Worm (Caenorhabditis elegans) whole organism, L2 larva: ENCODE data around the gene phlp-2.

Experiments
- C34F6.9 ChIP-seq: fragments of 150-350 bp; optimal IDR thresholded peaks from 2 replicates; lab custom pipeline; 2014; ENCODE audit warnings: missing biosample characterization, missing genetic modification characterization
- F13H6.1 ChIP-seq: sonication (generic microtip); optimal IDR thresholded peaks from 2 replicates; lab custom pipeline; 2016; ENCODE audit warnings: missing genetic modification characterization, missing compliant biosample characterization
- Y55F3AM.14 ChIP-seq: fragments of 200-800 bp; sonication (Bioruptor generic); optimal IDR thresholded peaks from 2 replicates; lab custom pipeline; 2018; ENCODE audit warnings: mild to moderate bottlenecking, missing genetic modification characterization, missing compliant biosample characterization
- ZK546.5 ChIP-seq: sonication (generic microtip); optimal IDR thresholded peaks from 2 replicates; lab custom pipeline; 2017; ENCODE audit warnings: missing biosample characterization, missing genetic modification characterization
- blmp-1 ChIP-seq: sonication (generic microtip); optimal IDR thresholded peaks from 2 replicates; lab custom pipeline; 2017; ENCODE audit warnings: missing genetic modification characterization, mild to moderate bottlenecking, missing compliant biosample characterization, antibody characterized with exemption, moderate library complexity; ENCODE audit not compliant: insufficient read depth
- ceh-16 ChIP-seq: fragments of 150-350 bp; optimal IDR thresholded peaks from 2 replicates; lab custom pipeline; 2014; ENCODE audit warnings: missing biosample characterization, missing genetic modification characterization
- crh-2 ChIP-seq: sonication (generic microtip); optimal IDR thresholded peaks from 2 replicates; lab custom pipeline; 2017; ENCODE audit warnings: missing biosample characterization, missing genetic modification characterization
- dmd-4 ChIP-seq: sonication (generic microtip); optimal IDR thresholded peaks from 2 replicates; lab custom pipeline; 2017; ENCODE audit warnings: missing biosample characterization, missing genetic modification characterization
- egl-27 ChIP-seq: sonication (generic microtip); optimal IDR thresholded peaks from 3 replicates; lab custom pipeline; 2017; ENCODE audit warnings: missing biosample characterization, missing genetic modification reagents, missing genetic modification characterization
- elt-1 ChIP-seq: fragments of 150-350 bp; optimal IDR thresholded peaks from 2 replicates; lab custom pipeline; 2014; ENCODE audit warnings: missing biosample characterization, missing genetic modification characterization
- fos-1 ChIP-seq: fragments of 150-350 bp; optimal IDR thresholded peaks from 2 replicates; lab custom pipeline; 2014; ENCODE audit warnings: missing biosample characterization, missing genetic modification characterization
- gmeb-1 ChIP-seq: fragments of 150-350 bp; optimal IDR thresholded peaks from 2 replicates; lab custom pipeline; 2014; ENCODE audit warnings: missing biosample characterization, missing genetic modification characterization
- lin-11 ChIP-seq: fragments of 150-350 bp; sonication (generic microtip); optimal IDR thresholded peaks from 2 replicates; lab custom pipeline; 2014; ENCODE audit warnings: missing biosample characterization, missing genetic modification characterization, inconsistent platforms, mixed read lengths
- lin-13 ChIP-seq: fragments of 150-350 bp; optimal IDR thresholded peaks from 2 replicates; lab custom pipeline; 2014; ENCODE audit warnings: missing biosample characterization, missing genetic modification reagents, missing genetic modification characterization
- lsy-2 ChIP-seq, 2 experiments: fragments of 150-350 bp in 1 of 2; sonication (generic microtip) in 1 of 2; optimal IDR thresholded peaks; 2 replicates each; lab custom pipeline; 2014 to 2017; ENCODE audit warnings: missing biosample characterization in 2 of 2, missing genetic modification characterization in 2 of 2
- mdl-1 ChIP-seq, 2 experiments: fragments of 150-350 bp in 1 of 2; sonication (generic microtip) in 1 of 2; optimal IDR thresholded peaks; 2 replicates each; lab custom pipeline; 2017; ENCODE audit warnings: missing biosample characterization in 2 of 2, missing genetic modification characterization in 2 of 2
- nhr-10 ChIP-seq: sonication (generic microtip); optimal IDR thresholded peaks from 2 replicates; lab custom pipeline; 2017; ENCODE audit warnings: missing biosample characterization, missing genetic modification characterization
- nhr-11 ChIP-seq: fragments of 150-350 bp; optimal IDR thresholded peaks from 2 replicates; lab custom pipeline; 2014; ENCODE audit warnings: missing biosample characterization, missing genetic modification characterization
- nhr-12 ChIP-seq: fragments of 150-350 bp; optimal IDR thresholded peaks from 2 replicates; lab custom pipeline; 2014; ENCODE audit warnings: missing biosample characterization, missing genetic modification characterization
- nhr-129 ChIP-seq: fragments of 150-350 bp; optimal IDR thresholded peaks from 2 replicates; lab custom pipeline; 2014; ENCODE audit warnings: missing biosample characterization, missing genetic modification characterization
- nhr-21 ChIP-seq: fragments of 150-350 bp; optimal IDR thresholded peaks from 2 replicates; lab custom pipeline; 2014; ENCODE audit warnings: missing biosample characterization, missing genetic modification characterization
- nhr-23 ChIP-seq: fragments of 150-350 bp; optimal IDR thresholded peaks from 2 replicates; lab custom pipeline; 2014; ENCODE audit warnings: missing biosample characterization, missing genetic modification reagents, missing genetic modification characterization
- nhr-237 ChIP-seq: fragments of 150-350 bp; optimal IDR thresholded peaks from 2 replicates; lab custom pipeline; 2014; ENCODE audit warnings: missing biosample characterization, missing genetic modification characterization
- nhr-25 ChIP-seq: fragments of 150-350 bp; sonication (generic microtip); optimal IDR thresholded peaks from 3 replicates; lab custom pipeline; 2014; ENCODE audit warnings: missing biosample characterization, missing genetic modification characterization
- peb-1 ChIP-seq: fragments of 150-350 bp; optimal IDR thresholded peaks from 2 replicates; lab custom pipeline; 2014; ENCODE audit warnings: missing biosample characterization, missing genetic modification characterization
- sem-4 ChIP-seq: fragments of 150-350 bp; optimal IDR thresholded peaks from 2 replicates; lab custom pipeline; 2014; ENCODE audit warnings: missing biosample characterization, missing genetic modification reagents, missing genetic modification characterization
- sma-3 ChIP-seq: sonication (generic microtip); optimal IDR thresholded peaks from 2 replicates; lab custom pipeline; 2016; ENCODE audit warnings: missing genetic modification reagents, missing genetic modification characterization, missing compliant biosample characterization
- sma-9 ChIP-seq, 2 experiments: fragments of 150-350 bp in 1 of 2; sonication (generic microtip) in 1 of 2; optimal IDR thresholded peaks; 2 replicates each; lab custom pipeline; 2014 to 2016; ENCODE audit warnings: missing genetic modification characterization in 2 of 2, mild to moderate bottlenecking in 1 of 2, missing biosample characterization in 1 of 2, missing compliant biosample characterization in 1 of 2, missing genetic modification reagents in 1 of 2, moderate library complexity in 1 of 2
- unc-39 ChIP-seq: fragments of 150-350 bp; optimal IDR thresholded peaks from 2 replicates; lab custom pipeline; 2014; ENCODE audit warnings: missing biosample characterization, missing genetic modification characterization
- unc-55 ChIP-seq: fragments of 150-350 bp; sonication (generic microtip); optimal IDR thresholded peaks from 3 replicates; lab custom pipeline; 2014; ENCODE audit warnings: missing biosample characterization, missing genetic modification reagents, missing genetic modification characterization
- zag-1 ChIP-seq: fragments of 150-350 bp; optimal IDR thresholded peaks from 2 replicates; lab custom pipeline; 2014; ENCODE audit warnings: missing biosample characterization, missing genetic modification characterization
- ztf-1 ChIP-seq: fragments of 200-800 bp; sonication (Bioruptor generic); conservative IDR thresholded peaks from 2 replicates; pipeline ENCODE4 v1.3.6; 2022; ENCODE audit warnings: missing genetic modification characterization, missing compliant biosample characterization
- ztf-11 ChIP-seq: sonication (generic microtip); optimal IDR thresholded peaks from 2 replicates; lab custom pipeline; 2017; ENCODE audit warnings: missing biosample characterization, missing genetic modification characterization
- ztf-4 ChIP-seq: fragments of 150-350 bp; optimal IDR thresholded peaks from 2 replicates; lab custom pipeline; 2014; ENCODE audit warnings: missing biosample characterization, missing genetic modification characterization

Gene phlp-2

ce11 chrIII:4231372-4231771 is 22.1 kb downstream of the phlp-2 start:
- TF ChIP-seq gmeb-1 (tag; lab: Kevin White, UChicago) (no peak), dmd-4 (tag; lab: Kevin White, UChicago) (no peak), nhr-23 (tag; lab: Kevin White, UChicago) (no peak)
- TF ChIP-seq, all 48 proteins: peak for 0

DNA sequence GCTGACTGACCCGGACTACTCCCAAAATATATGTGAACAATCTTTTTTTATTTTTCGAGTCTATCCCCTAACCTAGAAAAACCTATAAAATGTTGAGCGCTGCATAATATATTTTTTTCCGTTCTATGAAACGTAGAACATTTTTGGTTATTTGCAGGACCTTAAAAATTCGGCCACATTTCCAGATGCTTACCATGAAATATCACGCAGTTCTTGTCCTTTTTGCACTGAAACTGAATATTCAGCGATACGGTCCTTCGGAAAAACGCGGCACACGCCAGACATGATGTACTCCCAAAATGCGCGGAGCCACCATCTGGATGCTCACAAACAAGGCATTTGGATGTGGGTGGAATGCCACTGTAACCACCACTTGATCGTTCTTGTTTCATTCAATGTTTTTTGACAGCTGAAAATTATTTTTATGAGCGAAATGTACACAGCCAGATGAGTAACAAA is 23.6 kb downstream of the phlp-2 start, which contains the start of gene nhr-20:
TSS of gene nhr-20 (minus strand) at position 409 of the 459 bp plus-strand sequence.
- TF ChIP-seq lin-13 (GFP tag; lab: Kevin White, UChicago), result no peak
- no peak for TF ChIP-seq nhr-25 (tag; lab: Kevin White, UChicago)
- no peak for TF ChIP-seq nhr-12 (tag; lab: Kevin White, UChicago)
- no peak for TF ChIP-seq lin-11
- no peak for TF ChIP-seq gmeb-1 (tag; lab: Kevin White, UChicago)
- TF ChIP-seq nhr-10 (tag; lab: Kevin White, UChicago), result no peak
- no peak for TF ChIP-seq ztf-1 (GFP tag; lab: Robert Waterston, UW)
- no peak for TF ChIP-seq lsy-2 (tag; optimal IDR thresholded peaks at IDR 0.05; lab: Kevin White, UChicago)
- no peak for TF ChIP-seq ZK546.5
- TF ChIP-seq elt-1 (tag; lab: Kevin White, UChicago), result no peak
- no peak for TF ChIP-seq unc-39 (tag; lab: Kevin White, UChicago)
- TF ChIP-seq C34F6.9 (tag; lab: Kevin White, UChicago), result no peak
- no peak for TF ChIP-seq nhr-129 (tag; lab: Kevin White, UChicago)

DNA sequence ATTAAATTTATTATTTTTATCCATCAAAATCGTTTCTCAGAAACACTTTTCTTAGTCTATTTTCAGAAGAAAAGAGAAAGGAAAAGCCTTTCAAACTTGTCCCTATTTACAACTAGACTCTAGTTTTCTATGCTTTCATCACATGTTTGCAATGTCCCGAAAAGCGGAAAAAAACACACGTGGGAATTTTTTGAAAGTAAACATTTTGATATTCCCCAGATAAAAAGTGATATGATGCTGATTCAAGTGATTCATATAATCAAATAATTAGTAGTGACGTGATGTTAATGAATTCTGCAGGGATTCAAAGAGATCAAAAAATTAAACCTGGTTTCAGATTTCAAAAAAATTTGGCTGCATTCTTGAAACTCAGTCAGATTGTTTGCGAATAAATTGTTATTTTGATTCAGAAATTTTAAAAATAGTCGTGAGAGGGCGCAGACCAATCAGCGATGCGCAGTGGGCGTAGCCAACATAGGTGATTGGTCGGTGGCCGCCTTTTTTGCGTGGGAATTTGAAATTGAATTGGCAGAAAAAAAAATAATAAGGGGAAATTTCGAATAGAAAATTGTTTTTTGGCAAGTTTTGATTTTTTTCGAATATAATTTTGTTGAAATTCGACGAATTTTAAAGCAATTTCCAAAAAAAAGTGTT is 25.5 kb downstream of the phlp-2 start:
- TF ChIP-seq lin-13 (GFP tag; lab: Kevin White, UChicago) (no peak), fos-1 (no peak), ztf-11 (tag; lab: Kevin White, UChicago) (no peak), ztf-4 (tag; lab: Kevin White, UChicago) (no peak), unc-55 (GFP tag; lab: Kevin White, UChicago) (no peak), dmd-4 (tag; lab: Kevin White, UChicago) (no peak), mdl-1 (tag; optimal IDR thresholded peaks at IDR 0.05; lab: Kevin White, UChicago) (no peak), gmeb-1 (tag; lab: Kevin White, UChicago) (no peak), sma-9 (GFP tag; optimal IDR thresholded peaks at IDR 0.05; lab: Kevin White, UChicago) (no peak), sma-9 (tag; optimal IDR thresholded peaks at IDR 0.05; lab: Kevin White, UChicago) (no peak), C34F6.9 (tag; lab: Kevin White, UChicago) (no peak), nhr-11 (no peak), lsy-2 (tag; optimal IDR thresholded peaks at IDR 0.05; lab: Kevin White, UChicago) (no peak), Y55F3AM.14 (no peak), nhr-21 (tag; lab: Kevin White, UChicago) (no peak), zag-1 (tag; lab: Kevin White, UChicago) (no peak), crh-2 (tag; lab: Kevin White, UChicago) (no peak), nhr-23 (tag; lab: Kevin White, UChicago) (no peak), egl-27 (tag; lab: Kevin White, UChicago) (no peak), nhr-12 (tag; lab: Kevin White, UChicago) (no peak), peb-1 (no peak)
- TF ChIP-seq, all 48 proteins: peak for 0

- TF ChIP-seq ztf-1 (GFP tag; lab: Robert Waterston, UW) (no peak), lsy-2 (tag; optimal IDR thresholded peaks at IDR 0.05; lab: Kevin White, UChicago) (peak in 1 of 2 experiments; percentile 37), sma-3 (GFP tag; lab: Kevin White, UChicago) (peak; percentile 35), F13H6.1 (peak; percentile 12), nhr-129 (tag; lab: Kevin White, UChicago) (peak; percentile 34), lin-13 (GFP tag; lab: Kevin White, UChicago) (peak; percentile 95), egl-27 (tag; lab: Kevin White, UChicago) (peak; percentile 1), C34F6.9 (tag; lab: Kevin White, UChicago) (peak; percentile 35), nhr-25 (tag; lab: Kevin White, UChicago) (peak; percentile 40), sma-9 (GFP tag; optimal IDR thresholded peaks at IDR 0.05; lab: Kevin White, UChicago) (peak; percentile 79), sma-9 (tag; optimal IDR thresholded peaks at IDR 0.05; lab: Kevin White, UChicago) (no peak), nhr-237 (tag; lab: Kevin White, UChicago) (no peak), sem-4 (tag; lab: Kevin White, UChicago) (peak; percentile 24), nhr-23 (tag; lab: Kevin White, UChicago) (no peak), blmp-1 (tag; lab: Kevin White, UChicago) (peak; percentile 68), nhr-21 (tag; lab: Kevin White, UChicago) (peak; percentile 26), ceh-16 (no peak)
These were observed 26.9 kb downstream of the phlp-2 start for ce11 chrIII:4236178-4236577.
